Fruit fly (Drosophila melanogaster): ENCODE data around the gene Taf9.

Taf9 gene

DNA sequence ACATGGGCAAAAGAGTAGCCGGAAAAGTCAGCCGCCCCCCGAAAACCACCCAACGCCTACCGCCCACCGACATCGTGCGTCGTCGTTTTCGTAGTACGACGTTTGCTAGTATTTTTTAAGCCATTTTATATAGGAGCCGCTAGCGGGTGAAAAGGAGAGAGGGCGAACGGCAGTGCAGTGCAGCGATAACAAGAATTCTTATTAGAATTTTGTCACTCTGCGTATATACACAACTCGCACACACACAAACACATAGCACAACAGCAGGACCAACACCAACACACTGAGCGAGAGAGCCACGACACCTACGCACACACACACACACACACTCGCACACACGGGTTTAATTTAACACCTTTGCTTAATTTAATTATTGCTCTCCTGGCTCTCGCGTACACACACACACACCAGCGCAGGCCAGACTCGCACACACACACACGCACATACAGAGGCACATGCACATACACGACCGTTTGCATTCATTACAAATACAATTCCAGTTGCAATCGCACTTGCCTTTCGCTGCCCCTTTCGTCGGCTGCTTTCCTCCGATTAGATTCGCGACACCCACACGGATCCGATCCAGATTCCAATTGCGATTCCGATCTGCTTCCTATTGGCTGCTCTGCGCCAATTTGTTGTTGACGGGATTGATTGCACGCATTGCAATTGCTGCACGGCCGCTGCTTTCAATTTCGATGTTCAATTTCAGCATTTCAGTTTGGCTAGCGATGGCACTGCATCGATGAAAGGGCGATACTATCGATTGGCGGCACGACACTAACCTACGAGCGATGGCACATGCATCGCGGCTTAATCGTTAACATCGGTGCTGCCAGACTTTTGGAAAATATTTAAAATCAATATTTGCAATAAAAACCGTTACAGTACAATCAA lies 14.9 kb upstream of the Taf9 start, which contains the start of gene Socs16D (continued):
- TF ChIP-seq HLH54F (GFP tag; optimal IDR thresholded peaks at IDR 0.05), result peak; percentile 22
- peak; percentile 94 for TF ChIP-seq vnd (GFP tag; IDR thresholded peaks at IDR 0.05; ENCODE audit: partially characterized antibody)
- peak; percentile 17 for TF ChIP-seq ems (GFP tag; optimal IDR thresholded peaks at IDR 0.05)
- peak; percentile 95 for TF ChIP-seq Scr (GFP tag; IDR thresholded peaks at IDR 0.05; ENCODE audit: partially characterized antibody)
- peak; percentile 45 for TF ChIP-seq jumu (GFP tag; optimal IDR thresholded peaks at IDR 0.05)
- 0 out of 3 replicates have a peak, but pooled peaks have one; percentile 31 for TF ChIP-seq CG6175 (GFP tag; IDR thresholded peaks at IDR 0.05)
- no peak for TF ChIP-seq ranshi (GFP tag; IDR thresholded peaks at IDR 0.05)
- peak; percentile 48 for TF ChIP-seq sug (tag; optimal IDR thresholded peaks at IDR 0.05)
- no peak for TF ChIP-seq CG4820 (GFP tag; optimal IDR thresholded peaks at IDR 0.05)
- no peak for TF ChIP-seq CG8281 (tag; optimal IDR thresholded peaks at IDR 0.05)
- TF ChIP-seq crp (GFP tag; optimal IDR thresholded peaks at IDR 0.05), result peak in 1 of 2 experiments; percentile 16
- TF ChIP-seq sqz (GFP tag; optimal IDR thresholded peaks at IDR 0.05), result no peak
- TF ChIP-seq Spps (tag; optimal IDR thresholded peaks at IDR 0.05), result no peak
- TF ChIP-seq cato (GFP tag; optimal IDR thresholded peaks at IDR 0.05; ENCODE audit: borderline replicate concordance), result no peak
- TF ChIP-seq CG6791 (GFP tag; IDR thresholded peaks at IDR 0.05; ENCODE audit: partially characterized antibody), result peak; percentile 98
- TF ChIP-seq fru (optimal IDR thresholded peaks at IDR 0.05), result no peak
- no peak for TF ChIP-seq Fer2 (tag; optimal IDR thresholded peaks at IDR 0.05)
- TF ChIP-seq pzg (GFP tag; optimal IDR thresholded peaks at IDR 0.05), result peak; percentile 94
- peak; percentile 77 for TF ChIP-seq B-H2 (GFP tag; optimal IDR thresholded peaks at IDR 0.05)
- TF ChIP-seq CG8359 (GFP tag; optimal IDR thresholded peaks at IDR 0.05; ENCODE audit: borderline replicate concordance), result no peak
- TF ChIP-seq Elba2 (GFP tag; optimal IDR thresholded peaks at IDR 0.05), result peak; percentile 99
- TF ChIP-seq Sin3A (optimal IDR thresholded peaks at IDR 0.05), result peak; percentile 68
- no peak for TF ChIP-seq z (GFP tag; IDR thresholded peaks at IDR 0.05)
- TF ChIP-seq Taf1 (GFP tag; IDR thresholded peaks at IDR 0.05), result no peak
- TF ChIP-seq MTF-1 (GFP tag; optimal IDR thresholded peaks at IDR 0.05; ENCODE audit: borderline replicate concordance), result peak; percentile 31
- no peak for TF ChIP-seq CG8388 (GFP tag; optimal IDR thresholded peaks at IDR 0.05)
- peak; percentile 99 for TF ChIP-seq Opbp (GFP tag; IDR thresholded peaks at IDR 0.05; ENCODE audit: partially characterized antibody)
- peak; percentile 77 for TF ChIP-seq gro (GFP tag; optimal IDR thresholded peaks at IDR 0.05)
- no peak for TF ChIP-seq Hmx (GFP tag; optimal IDR thresholded peaks at IDR 0.05)
- TF ChIP-seq CG3847 (GFP tag; IDR thresholded peaks at IDR 0.05), result peak; percentile 89
- TF ChIP-seq cwo (GFP tag; optimal IDR thresholded peaks at IDR 0.05), result peak; percentile 23
- TF ChIP-seq nerfin-2 (GFP tag; IDR thresholded peaks at IDR 0.05; ENCODE audit: partially characterized antibody), result peak; percentile 93
- no peak for TF ChIP-seq croc (GFP tag; conservative IDR thresholded peaks at IDR 0.05)
- TF ChIP-seq CG6272 (GFP tag; IDR thresholded peaks at IDR 0.05), result peak; percentile 74
- TF ChIP-seq Doc2 (GFP tag; IDR thresholded peaks at IDR 0.05), result no peak
- peak; percentile 52 for TF ChIP-seq Dek (tag; optimal IDR thresholded peaks at IDR 0.05)
- TF ChIP-seq Med (GFP tag), result peak; percentile 91
- peak; percentile 20 for TF ChIP-seq Chrac-16 (GFP tag; optimal IDR thresholded peaks at IDR 0.05)
- TF ChIP-seq pum (GFP tag; optimal IDR thresholded peaks at IDR 0.05), result peak; percentile 50
- no peak for TF ChIP-seq p53 (GFP tag; optimal IDR thresholded peaks at IDR 0.05)
- peak; percentile 52 for TF ChIP-seq CG2120 (GFP tag; optimal IDR thresholded peaks at IDR 0.05)
- no peak for TF ChIP-seq Hr78 (GFP tag; optimal IDR thresholded peaks at IDR 0.05)
- peak; percentile 94 for TF ChIP-seq HLH4C (GFP tag; IDR thresholded peaks at IDR 0.05; ENCODE audit: partially characterized antibody)
- peak; percentile 12 for TF ChIP-seq pnt (GFP tag; optimal IDR thresholded peaks at IDR 0.05)
- TF ChIP-seq ERR (GFP tag; optimal IDR thresholded peaks at IDR 0.05), result peak; percentile 53
- TF ChIP-seq Dad (GFP tag; optimal IDR thresholded peaks at IDR 0.05), result peak; percentile 50
- no peak for TF ChIP-seq CG43689 (GFP tag; IDR thresholded peaks at IDR 0.05)
- TF ChIP-seq NfI (GFP tag; optimal IDR thresholded peaks at IDR 0.05), result peak; percentile 2

All from whole organism, embryonic.